Worm (Caenorhabditis elegans): Measurements from ENCODE around the gene ttr-47.

DNA sequence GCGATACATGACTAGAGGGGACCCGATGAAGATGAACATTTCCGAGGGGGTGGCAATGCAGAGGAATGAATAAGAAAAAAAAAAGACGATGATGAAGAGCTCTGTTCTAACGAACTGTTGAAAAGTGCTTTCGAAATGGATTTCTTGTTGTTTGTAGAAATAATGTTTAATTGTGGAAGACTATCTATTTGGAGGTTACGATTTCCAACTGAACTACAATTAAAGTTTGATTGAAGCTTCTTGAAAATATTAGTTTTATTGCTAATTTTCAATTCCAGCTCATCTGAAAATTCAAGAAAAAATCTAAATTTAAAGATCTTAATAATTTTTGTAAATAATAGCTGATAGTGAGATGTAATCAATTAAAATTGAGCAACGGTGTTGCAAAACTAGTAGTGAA, 21.6 kb downstream of the ttr-47 start:
- no peak for TF ChIP-seq W03F9.2 (tag; optimal IDR thresholded peaks at IDR 0.05)
- TF ChIP-seq him-1 (tag; optimal IDR thresholded peaks at IDR 0.05), result no peak

Measured in whole organism, L4/young adult.